Worm (Caenorhabditis elegans) whole organism, L2 larva: ENCODE measurements around the gene dmd-4.

Experiments
- C34F6.9 ChIP-seq: fragments of 150-350 bp; optimal IDR thresholded peaks from 2 replicates; lab custom pipeline; 2014; ENCODE audit warnings: missing biosample characterization, missing genetic modification characterization
- F13H6.1 ChIP-seq: sonication (generic microtip); optimal IDR thresholded peaks from 2 replicates; lab custom pipeline; 2016; ENCODE audit warnings: missing genetic modification characterization, missing compliant biosample characterization
- Y55F3AM.14 ChIP-seq: fragments of 200-800 bp; sonication (Bioruptor generic); optimal IDR thresholded peaks from 2 replicates; lab custom pipeline; 2018; ENCODE audit warnings: mild to moderate bottlenecking, missing genetic modification characterization, missing compliant biosample characterization
- ZK546.5 ChIP-seq: sonication (generic microtip); optimal IDR thresholded peaks from 2 replicates; lab custom pipeline; 2017; ENCODE audit warnings: missing biosample characterization, missing genetic modification characterization
- alr-1 ChIP-seq: fragments of 150-350 bp; optimal IDR thresholded peaks from 2 replicates; lab custom pipeline; 2014; ENCODE audit warnings: missing biosample characterization, missing genetic modification characterization
- aly-2 ChIP-seq: fragments of 150-350 bp; optimal IDR thresholded peaks from 2 replicates; lab custom pipeline; 2014; ENCODE audit warnings: missing biosample characterization, missing genetic modification characterization
- ama-1 ChIP-seq: fragments of 150-350 bp; optimal IDR thresholded peaks from 2 replicates; lab custom pipeline; 2018; ENCODE audit warnings: inconsistent platforms
- blmp-1 ChIP-seq: sonication (generic microtip); optimal IDR thresholded peaks from 2 replicates; lab custom pipeline; 2017; ENCODE audit warnings: missing genetic modification characterization, mild to moderate bottlenecking, missing compliant biosample characterization, antibody characterized with exemption, moderate library complexity; ENCODE audit not compliant: insufficient read depth
- ceh-16 ChIP-seq: fragments of 150-350 bp; optimal IDR thresholded peaks from 2 replicates; lab custom pipeline; 2014; ENCODE audit warnings: missing biosample characterization, missing genetic modification characterization
- ceh-82 ChIP-seq: fragments of 150-350 bp; optimal IDR thresholded peaks from 2 replicates; lab custom pipeline; 2014; ENCODE audit warnings: missing biosample characterization, missing genetic modification characterization
- crh-2 ChIP-seq: sonication (generic microtip); optimal IDR thresholded peaks from 2 replicates; lab custom pipeline; 2017; ENCODE audit warnings: missing biosample characterization, missing genetic modification characterization
- dmd-4 ChIP-seq: sonication (generic microtip); optimal IDR thresholded peaks from 2 replicates; lab custom pipeline; 2017; ENCODE audit warnings: missing biosample characterization, missing genetic modification characterization
- egl-27 ChIP-seq: sonication (generic microtip); optimal IDR thresholded peaks from 3 replicates; lab custom pipeline; 2017; ENCODE audit warnings: missing biosample characterization, missing genetic modification reagents, missing genetic modification characterization
- elt-1 ChIP-seq: fragments of 150-350 bp; optimal IDR thresholded peaks from 2 replicates; lab custom pipeline; 2014; ENCODE audit warnings: missing biosample characterization, missing genetic modification characterization
- elt-3 ChIP-seq: sonication (generic microtip); optimal IDR thresholded peaks from 2 replicates; lab custom pipeline; 2017; ENCODE audit warnings: missing biosample characterization, missing genetic modification characterization
- fos-1 ChIP-seq: fragments of 150-350 bp; optimal IDR thresholded peaks from 2 replicates; lab custom pipeline; 2014; ENCODE audit warnings: missing biosample characterization, missing genetic modification characterization
- gmeb-1 ChIP-seq: fragments of 150-350 bp; optimal IDR thresholded peaks from 2 replicates; lab custom pipeline; 2014; ENCODE audit warnings: missing biosample characterization, missing genetic modification characterization
- lin-11 ChIP-seq: fragments of 150-350 bp; sonication (generic microtip); optimal IDR thresholded peaks from 2 replicates; lab custom pipeline; 2014; ENCODE audit warnings: missing biosample characterization, missing genetic modification characterization, inconsistent platforms, mixed read lengths
- lin-13 ChIP-seq: fragments of 150-350 bp; optimal IDR thresholded peaks from 2 replicates; lab custom pipeline; 2014; ENCODE audit warnings: missing biosample characterization, missing genetic modification reagents, missing genetic modification characterization
- lin-39 ChIP-seq: fragments of 150-350 bp; optimal IDR thresholded peaks from 2 replicates; lab custom pipeline; 2014; ENCODE audit warnings: missing biosample characterization, missing genetic modification reagents, missing genetic modification characterization
- lsy-2 ChIP-seq, 2 experiments: fragments of 150-350 bp in 1 of 2; sonication (generic microtip) in 1 of 2; optimal IDR thresholded peaks; 2 replicates each; lab custom pipeline; 2014 to 2017; ENCODE audit warnings: missing biosample characterization in 2 of 2, missing genetic modification characterization in 2 of 2
- mab-5 ChIP-seq: fragments of 150-350 bp; optimal IDR thresholded peaks from 2 replicates; lab custom pipeline; 2014; ENCODE audit warnings: missing biosample characterization, missing genetic modification characterization
- mdl-1 ChIP-seq, 2 experiments: fragments of 150-350 bp in 1 of 2; sonication (generic microtip) in 1 of 2; optimal IDR thresholded peaks; 2 replicates each; lab custom pipeline; 2017; ENCODE audit warnings: missing biosample characterization in 2 of 2, missing genetic modification characterization in 2 of 2
- nhr-11 ChIP-seq: fragments of 150-350 bp; optimal IDR thresholded peaks from 2 replicates; lab custom pipeline; 2014; ENCODE audit warnings: missing biosample characterization, missing genetic modification characterization
- nhr-12 ChIP-seq: fragments of 150-350 bp; optimal IDR thresholded peaks from 2 replicates; lab custom pipeline; 2014; ENCODE audit warnings: missing biosample characterization, missing genetic modification characterization
- nhr-129 ChIP-seq: fragments of 150-350 bp; optimal IDR thresholded peaks from 2 replicates; lab custom pipeline; 2014; ENCODE audit warnings: missing biosample characterization, missing genetic modification characterization
- nhr-21 ChIP-seq: fragments of 150-350 bp; optimal IDR thresholded peaks from 2 replicates; lab custom pipeline; 2014; ENCODE audit warnings: missing biosample characterization, missing genetic modification characterization
- nhr-23 ChIP-seq: fragments of 150-350 bp; optimal IDR thresholded peaks from 2 replicates; lab custom pipeline; 2014; ENCODE audit warnings: missing biosample characterization, missing genetic modification reagents, missing genetic modification characterization
- nhr-237 ChIP-seq: fragments of 150-350 bp; optimal IDR thresholded peaks from 2 replicates; lab custom pipeline; 2014; ENCODE audit warnings: missing biosample characterization, missing genetic modification characterization
- nhr-25 ChIP-seq: fragments of 150-350 bp; sonication (generic microtip); optimal IDR thresholded peaks from 3 replicates; lab custom pipeline; 2014; ENCODE audit warnings: missing biosample characterization, missing genetic modification characterization
- nhr-6 ChIP-seq: fragments of 150-350 bp; optimal IDR thresholded peaks from 2 replicates; lab custom pipeline; 2014; ENCODE audit warnings: missing biosample characterization, missing genetic modification characterization
- nhr-77 ChIP-seq: fragments of 150-350 bp; optimal IDR thresholded peaks from 2 replicates; lab custom pipeline; 2014; ENCODE audit warnings: missing biosample characterization, missing genetic modification characterization
- peb-1 ChIP-seq: fragments of 150-350 bp; optimal IDR thresholded peaks from 2 replicates; lab custom pipeline; 2014; ENCODE audit warnings: missing biosample characterization, missing genetic modification characterization
- sem-4 ChIP-seq: fragments of 150-350 bp; optimal IDR thresholded peaks from 2 replicates; lab custom pipeline; 2014; ENCODE audit warnings: missing biosample characterization, missing genetic modification reagents, missing genetic modification characterization
- skn-1 ChIP-seq: sonication (generic microtip); optimal IDR thresholded peaks from 2 replicates; lab custom pipeline; 2017; ENCODE audit warnings: missing biosample characterization, missing genetic modification characterization
- sma-3 ChIP-seq: sonication (generic microtip); optimal IDR thresholded peaks from 2 replicates; lab custom pipeline; 2016; ENCODE audit warnings: missing genetic modification reagents, missing genetic modification characterization, missing compliant biosample characterization
- sma-9 ChIP-seq, 2 experiments: fragments of 150-350 bp in 1 of 2; sonication (generic microtip) in 1 of 2; optimal IDR thresholded peaks; 2 replicates each; lab custom pipeline; 2014 to 2016; ENCODE audit warnings: missing genetic modification characterization in 2 of 2, mild to moderate bottlenecking in 1 of 2, missing biosample characterization in 1 of 2, missing compliant biosample characterization in 1 of 2, missing genetic modification reagents in 1 of 2, moderate library complexity in 1 of 2
- snpc-4 ChIP-seq: fragments of 150-350 bp; optimal IDR thresholded peaks from 2 replicates; lab custom pipeline; 2014; ENCODE audit warnings: missing biosample characterization, missing genetic modification characterization
- unc-39 ChIP-seq: fragments of 150-350 bp; optimal IDR thresholded peaks from 2 replicates; lab custom pipeline; 2014; ENCODE audit warnings: missing biosample characterization, missing genetic modification characterization
- unc-55 ChIP-seq: fragments of 150-350 bp; sonication (generic microtip); optimal IDR thresholded peaks from 3 replicates; lab custom pipeline; 2014; ENCODE audit warnings: missing biosample characterization, missing genetic modification reagents, missing genetic modification characterization
- unc-62 ChIP-seq: fragments of 150-350 bp; optimal IDR thresholded peaks from 2 replicates; lab custom pipeline; 2014; ENCODE audit warnings: missing biosample characterization, missing genetic modification reagents, missing genetic modification characterization
- zag-1 ChIP-seq: fragments of 150-350 bp; optimal IDR thresholded peaks from 2 replicates; lab custom pipeline; 2014; ENCODE audit warnings: missing biosample characterization, missing genetic modification characterization
- ztf-1 ChIP-seq: fragments of 200-800 bp; sonication (Bioruptor generic); conservative IDR thresholded peaks from 2 replicates; pipeline ENCODE4 v1.3.6; 2022; ENCODE audit warnings: missing genetic modification characterization, missing compliant biosample characterization
- ztf-11 ChIP-seq: sonication (generic microtip); optimal IDR thresholded peaks from 2 replicates; lab custom pipeline; 2017; ENCODE audit warnings: missing biosample characterization, missing genetic modification characterization
- ztf-4 ChIP-seq: fragments of 150-350 bp; optimal IDR thresholded peaks from 2 replicates; lab custom pipeline; 2014; ENCODE audit warnings: missing biosample characterization, missing genetic modification characterization

Gene dmd-4

ce11 chrX:14812061-14812460 lies 49.6 kb downstream of the dmd-4 start, which contains the start of gene T04C10.3:
Gene T04C10.3, plus strand, starts transcription at chrX:14812361.
- TF ChIP-seq ZK546.5 (tag; lab: Kevin White, UChicago), result no peak
- TF ChIP-seq unc-55 (GFP tag; lab: Kevin White, UChicago), result no peak
- no peak for TF ChIP-seq sem-4 (tag; lab: Kevin White, UChicago)
- TF ChIP-seq snpc-4 (tag; lab: Kevin White, UChicago), result no peak
- TF ChIP-seq dmd-4 (tag; lab: Kevin White, UChicago), result no peak
- no peak for TF ChIP-seq ceh-16 (tag; lab: Kevin White, UChicago)
- TF ChIP-seq blmp-1 (tag; lab: Kevin White, UChicago), result no peak
- TF ChIP-seq skn-1 (tag; lab: Kevin White, UChicago), result no peak
- TF ChIP-seq elt-3 (tag; lab: Kevin White, UChicago), result no peak

- peak; percentile 40 for TF ChIP-seq nhr-6 (tag; lab: Kevin White, UChicago)
- TF ChIP-seq nhr-23 (tag; lab: Kevin White, UChicago), result no peak
- TF ChIP-seq unc-55 (GFP tag; lab: Kevin White, UChicago), result peak; percentile 28
- TF ChIP-seq ceh-16 (tag; lab: Kevin White, UChicago), result no peak
- TF ChIP-seq mab-5, result no peak
- no peak for TF ChIP-seq elt-1
- no peak for TF ChIP-seq unc-39
- peak; percentile 39 for TF ChIP-seq lin-11 (tag; lab: Kevin White, UChicago)
- TF ChIP-seq nhr-129, result peak; percentile 69
- no peak for TF ChIP-seq blmp-1 (tag; lab: Kevin White, UChicago)
- TF ChIP-seq alr-1 (tag; lab: Kevin White, UChicago), result no peak
- TF ChIP-seq elt-3 (tag; lab: Kevin White, UChicago), result no peak
- TF ChIP-seq C34F6.9, result peak; percentile 70
- TF ChIP-seq snpc-4 (tag; lab: Kevin White, UChicago), result no peak
- no peak for TF ChIP-seq nhr-11 (tag; lab: Kevin White, UChicago)
- TF ChIP-seq skn-1 (tag; lab: Kevin White, UChicago), result peak; percentile 9
- TF ChIP-seq nhr-12 (tag; lab: Kevin White, UChicago), result no peak
- no peak for TF ChIP-seq egl-27 (tag; lab: Kevin White, UChicago)
- no peak for TF ChIP-seq nhr-77 (tag; lab: Kevin White, UChicago)
- peak; percentile 89 for TF ChIP-seq fos-1 (tag; lab: Kevin White, UChicago)
- TF ChIP-seq ztf-4 (tag; lab: Kevin White, UChicago), result peak; percentile 51
- TF ChIP-seq gmeb-1, result peak; percentile 71
- TF ChIP-seq ztf-11 (tag; lab: Kevin White, UChicago), result no peak
- TF ChIP-seq dmd-4 (tag; lab: Kevin White, UChicago), result no peak
- TF ChIP-seq ceh-82 (tag; lab: Kevin White, UChicago), result no peak
- peak; percentile 56 for TF ChIP-seq nhr-25 (tag; lab: Kevin White, UChicago)
- TF ChIP-seq ama-1 (lab: Kevin White, UChicago), result peak; percentile 55
- no peak for TF ChIP-seq aly-2 (tag; lab: Kevin White, UChicago)
- no peak for TF ChIP-seq ZK546.5 (tag; lab: Kevin White, UChicago)
- TF ChIP-seq F13H6.1 (tag; lab: Kevin White, UChicago), result peak; percentile 76
- TF ChIP-seq sma-3 (GFP tag; lab: Kevin White, UChicago), result peak; percentile 58
- no peak for TF ChIP-seq peb-1 (tag; lab: Kevin White, UChicago)
- TF ChIP-seq mdl-1 (tag; optimal IDR thresholded peaks at IDR 0.05; lab: Kevin White, UChicago), result peak; percentile 74 to 84
- peak; percentile 32 for TF ChIP-seq lin-13 (GFP tag; lab: Kevin White, UChicago)
- TF ChIP-seq nhr-237 (tag; lab: Kevin White, UChicago), result no peak
- TF ChIP-seq Y55F3AM.14 (GFP tag; lab: Kevin White, UChicago), result no peak
- TF ChIP-seq ztf-1 (GFP tag; lab: Robert Waterston, UW), result no peak
- no peak for TF ChIP-seq zag-1 (tag; lab: Kevin White, UChicago)
- no peak for TF ChIP-seq lin-39
- peak; percentile 94 for TF ChIP-seq crh-2
- TF ChIP-seq nhr-21, result peak; percentile 83
- no peak for TF ChIP-seq unc-62 (GFP tag; lab: Kevin White, UChicago)
- peak in 1 of 2 experiments; percentile 72 for TF ChIP-seq lsy-2 (tag; optimal IDR thresholded peaks at IDR 0.05; lab: Kevin White, UChicago)
- TF ChIP-seq sem-4 (tag; lab: Kevin White, UChicago), result peak; percentile 73
- peak; percentile 90 for TF ChIP-seq sma-9 (GFP tag; optimal IDR thresholded peaks at IDR 0.05; lab: Kevin White, UChicago)
- no peak for TF ChIP-seq sma-9 (tag; optimal IDR thresholded peaks at IDR 0.05; lab: Kevin White, UChicago)
These were observed 50.9 kb downstream of the dmd-4 start, which contains the start of gene atf-4 for ce11 chrX:14810718-14811117. Gene atf-4, minus strand, starts transcription at chrX:14810810.
